Fruit fly (Drosophila melanogaster): ENCODE data around the gene CG32228.
A peak's percentile ranks its signal among the peaks of the same experiment; 100 is the strongest.

The CG32228 gene

DNA sequence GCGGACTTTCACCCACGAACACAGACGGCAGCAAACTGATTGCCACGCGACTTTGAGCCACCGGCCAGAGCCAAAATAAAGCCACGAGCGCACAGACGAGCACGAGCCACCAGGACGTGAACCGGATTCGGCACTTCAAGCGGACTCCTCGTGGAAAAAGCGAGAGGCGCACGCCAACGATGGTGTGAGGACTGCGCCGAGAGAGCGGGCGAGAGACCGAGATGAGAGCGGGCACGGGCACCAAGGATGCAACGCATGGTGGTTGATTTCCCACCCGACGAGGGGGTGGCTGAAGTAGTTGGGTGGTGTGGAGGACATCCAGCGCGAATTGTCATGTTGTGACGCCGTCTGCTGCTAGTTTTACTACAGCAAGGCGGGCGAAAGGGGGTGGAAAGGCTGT is 29.5 kb downstream of the CG32228 start, which contains the start of gene gogo:
Gene gogo, minus strand, starts transcription at position 39 of the 400 bp plus-strand sequence.
- TF ChIP-seq toe (GFP tag; optimal IDR thresholded peaks at IDR 0.05) (no peak), CG1620 (GFP tag; optimal IDR thresholded peaks at IDR 0.05) (no peak), Clk (GFP tag; optimal IDR thresholded peaks at IDR 0.05) (no peak), CG12768 (GFP tag; optimal IDR thresholded peaks at IDR 0.05) (no peak)

dm6 chr3L:20296797-20297196 is 31.2 kb downstream of the CG32228 start, which contains the start of gene FRG1:
TSS of gene FRG1 (minus strand) at chr3L:20296971.
- no peak for TF ChIP-seq tj (GFP tag; optimal IDR thresholded peaks at IDR 0.05)
- TF ChIP-seq Crg-1 (GFP tag; optimal IDR thresholded peaks at IDR 0.05), result no peak
- TF ChIP-seq CG12768 (GFP tag; optimal IDR thresholded peaks at IDR 0.05), result no peak
- TF ChIP-seq CG14711 (tag; optimal IDR thresholded peaks at IDR 0.05), result no peak
- no peak for TF ChIP-seq cnc (optimal IDR thresholded peaks at IDR 0.05)
- no peak for TF ChIP-seq CG7045 (GFP tag; optimal IDR thresholded peaks at IDR 0.05)
- TF ChIP-seq CG5204 (GFP tag; optimal IDR thresholded peaks at IDR 0.05), result no peak
- no peak for TF ChIP-seq CG1620 (GFP tag; optimal IDR thresholded peaks at IDR 0.05)
- no peak for TF ChIP-seq kay (GFP tag; ENCODE audit: borderline replicate concordance)

DNA sequence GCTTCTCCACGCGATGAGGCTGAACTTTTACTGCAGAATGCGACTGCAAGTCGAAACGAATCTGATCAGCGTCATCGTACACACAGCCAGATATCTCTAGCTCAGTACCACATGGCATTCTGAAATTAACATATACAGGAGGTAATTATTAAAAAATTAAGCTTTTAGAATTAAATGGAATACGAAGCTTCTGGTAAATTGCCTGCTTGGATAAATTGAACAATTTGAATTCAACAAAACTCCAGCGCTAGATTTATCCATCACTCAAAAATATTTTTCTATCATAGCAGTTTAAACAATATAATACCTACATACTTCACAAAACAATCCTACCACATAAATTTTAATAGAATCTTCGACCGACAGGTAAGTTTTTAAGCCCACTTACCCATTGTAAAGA is 33.5 kb downstream of the CG32228 start, which contains the start of gene SCCRO4:
Gene SCCRO4, plus strand, starts transcription at position 301 of the 400 bp plus-strand sequence.
- TF ChIP-seq Crg-1 (GFP tag; optimal IDR thresholded peaks at IDR 0.05), result no peak

- TF ChIP-seq CG7045 (GFP tag; optimal IDR thresholded peaks at IDR 0.05), result peak; percentile 69
- peak; percentile 76 for TF ChIP-seq CG5204 (GFP tag; optimal IDR thresholded peaks at IDR 0.05)
- TF ChIP-seq cic (GFP tag; optimal IDR thresholded peaks at IDR 0.05), result peak; percentile 9
- TF ChIP-seq Crg-1 (GFP tag; optimal IDR thresholded peaks at IDR 0.05), result peak; percentile 50
- TF ChIP-seq CG33017 (tag; optimal IDR thresholded peaks at IDR 0.05), result peak; percentile 35
- peak; percentile 89 for TF ChIP-seq toe (GFP tag; optimal IDR thresholded peaks at IDR 0.05)
- TF ChIP-seq CG11617 (GFP tag; optimal IDR thresholded peaks at IDR 0.05), result peak; percentile 74
- TF ChIP-seq cnc (optimal IDR thresholded peaks at IDR 0.05), result no peak
- TF ChIP-seq CG1620 (GFP tag; optimal IDR thresholded peaks at IDR 0.05), result peak; percentile 74
- peak; percentile 79 for TF ChIP-seq Hr96 (GFP tag; optimal IDR thresholded peaks at IDR 0.05)
- peak; percentile 91 for TF ChIP-seq bab1 (GFP tag; optimal IDR thresholded peaks at IDR 0.05)
- peak; percentile 96 for TF ChIP-seq CG14711 (tag; optimal IDR thresholded peaks at IDR 0.05)
- peak; percentile 52 for TF ChIP-seq ovo (GFP tag; optimal IDR thresholded peaks at IDR 0.05)
- peak; percentile 75 for TF ChIP-seq CG7101 (tag; optimal IDR thresholded peaks at IDR 0.05)
- peak; percentile 68 for TF ChIP-seq Clk (GFP tag; optimal IDR thresholded peaks at IDR 0.05)
- TF ChIP-seq Mnt (GFP tag; optimal IDR thresholded peaks at IDR 0.05), result peak; percentile 70
- TF ChIP-seq kay (GFP tag; ENCODE audit: borderline replicate concordance), result no peak
- peak; percentile 41 for TF ChIP-seq tj (GFP tag; optimal IDR thresholded peaks at IDR 0.05)
- peak; percentile 48 for TF ChIP-seq CG12768 (GFP tag; optimal IDR thresholded peaks at IDR 0.05)
- TF ChIP-seq pad (GFP tag; optimal IDR thresholded peaks at IDR 0.05), result peak; percentile 58
Observed at dm6 chr3L:20302081-20302630, 36.5 kb downstream of the CG32228 start, which contains the start of gene Pex23. TSS of gene Pex23 (minus strand) at chr3L:20302141.

- no peak for TF ChIP-seq kay (GFP tag; ENCODE audit: borderline replicate concordance)
- no peak for TF ChIP-seq CG5204 (GFP tag; optimal IDR thresholded peaks at IDR 0.05)
- no peak for TF ChIP-seq Mnt (GFP tag; optimal IDR thresholded peaks at IDR 0.05)
- TF ChIP-seq CG1620 (GFP tag; optimal IDR thresholded peaks at IDR 0.05), result no peak
Observed at dm6 chr3L:20306142-20306541, 40.5 kb downstream of the CG32228 start, which contains the start of gene CG32225. TSS of gene CG32225 (minus strand) at chr3L:20306283.

- TF ChIP-seq CG1620 (GFP tag; optimal IDR thresholded peaks at IDR 0.05), result no peak
- TF ChIP-seq pad (GFP tag; optimal IDR thresholded peaks at IDR 0.05), result no peak
- TF ChIP-seq CG7101 (tag; optimal IDR thresholded peaks at IDR 0.05), result no peak
- no peak for TF ChIP-seq tj (GFP tag; optimal IDR thresholded peaks at IDR 0.05)
- TF ChIP-seq cnc (optimal IDR thresholded peaks at IDR 0.05), result no peak
- TF ChIP-seq Mnt (GFP tag; optimal IDR thresholded peaks at IDR 0.05), result no peak
- TF ChIP-seq CG14711 (tag; optimal IDR thresholded peaks at IDR 0.05), result no peak
- no peak for TF ChIP-seq CG11617 (GFP tag; optimal IDR thresholded peaks at IDR 0.05)
Observed at dm6 chr3L:20309354-20309753, 43.7 kb downstream of the CG32228 start, which contains the start of gene polo. TSS of gene polo (plus strand) at chr3L:20309654.

- TF ChIP-seq Clk (GFP tag; optimal IDR thresholded peaks at IDR 0.05) (no peak), cnc (optimal IDR thresholded peaks at IDR 0.05) (no peak), CG11617 (GFP tag; optimal IDR thresholded peaks at IDR 0.05) (no peak), Crg-1 (GFP tag; optimal IDR thresholded peaks at IDR 0.05) (peak; percentile 73), CG7101 (tag; optimal IDR thresholded peaks at IDR 0.05) (peak; percentile 53), CG14711 (tag; optimal IDR thresholded peaks at IDR 0.05) (peak; percentile 44), pad (GFP tag; optimal IDR thresholded peaks at IDR 0.05) (peak; percentile 68), Hr96 (GFP tag; optimal IDR thresholded peaks at IDR 0.05) (no peak), CG12768 (GFP tag; optimal IDR thresholded peaks at IDR 0.05) (no peak), cic (GFP tag; optimal IDR thresholded peaks at IDR 0.05) (no peak), toe (GFP tag; optimal IDR thresholded peaks at IDR 0.05) (no peak), CG1620 (GFP tag; optimal IDR thresholded peaks at IDR 0.05) (peak; percentile 77), tj (GFP tag; optimal IDR thresholded peaks at IDR 0.05) (no peak), ovo (GFP tag; optimal IDR thresholded peaks at IDR 0.05) (peak; percentile 5), CG33017 (tag; optimal IDR thresholded peaks at IDR 0.05) (no peak), CG5204 (GFP tag; optimal IDR thresholded peaks at IDR 0.05) (no peak), Mnt (GFP tag; optimal IDR thresholded peaks at IDR 0.05) (peak; percentile 20), CG7045 (GFP tag; optimal IDR thresholded peaks at IDR 0.05) (no peak), bab1 (GFP tag; optimal IDR thresholded peaks at IDR 0.05) (peak; percentile 66), kay (GFP tag; ENCODE audit: borderline replicate concordance) (no peak)
Observed at dm6 chr3L:20309758-20310733, 44.4 kb downstream of the CG32228 start.
